Worm (Caenorhabditis elegans): Measurements from ENCODE around the gene lsm-7.

lsm-7 gene

DNA sequence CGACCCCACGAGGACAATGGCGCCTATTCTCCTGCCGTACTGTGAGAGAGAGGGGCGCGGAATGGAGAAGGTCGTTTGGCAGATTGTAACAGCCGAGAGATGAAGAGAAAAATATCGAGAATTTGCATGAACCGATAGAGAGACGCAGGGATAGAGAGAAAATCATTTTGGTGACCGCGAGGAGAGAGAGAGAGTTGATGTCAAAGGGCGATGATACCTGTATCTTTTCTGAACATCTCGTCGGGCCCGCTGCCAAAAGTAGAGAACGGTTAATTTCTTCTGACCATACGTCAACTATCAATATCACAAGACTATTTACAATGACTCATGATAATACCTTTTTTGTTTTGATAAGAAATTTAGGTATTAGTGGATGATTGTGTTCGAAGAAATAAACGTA is 42.7 kb downstream of the lsm-7 start:
- peak; percentile 46 for TF ChIP-seq nhr-23 (tag; optimal IDR thresholded peaks at IDR 0.05)
- TF ChIP-seq hmg-11 (tag; optimal IDR thresholded peaks at IDR 0.05), result peak; percentile 24
- peak; percentile 73 for TF ChIP-seq elt-1 (tag; optimal IDR thresholded peaks at IDR 0.05)
- TF ChIP-seq nhr-12 (tag; optimal IDR thresholded peaks at IDR 0.05), result no peak
- TF ChIP-seq elt-2 (tag; optimal IDR thresholded peaks at IDR 0.05), result peak; percentile 44
- TF ChIP-seq aly-2 (tag; optimal IDR thresholded peaks at IDR 0.05), result no peak
- no peak for TF ChIP-seq unc-39 (tag; optimal IDR thresholded peaks at IDR 0.05)
- TF ChIP-seq nfya-1 (tag; optimal IDR thresholded peaks at IDR 0.05; ENCODE audit: insufficient read depth), result peak; percentile 24
- no peak for TF ChIP-seq R02D3.7 (tag; optimal IDR thresholded peaks at IDR 0.05)
- TF ChIP-seq mml-1 (tag; optimal IDR thresholded peaks at IDR 0.05), result no peak
- peak; percentile 36 for TF ChIP-seq ama-1 (optimal IDR thresholded peaks at IDR 0.05)
- no peak for TF ChIP-seq nhr-237 (tag; optimal IDR thresholded peaks at IDR 0.05)
- TF ChIP-seq mdl-1 (tag; optimal IDR thresholded peaks at IDR 0.05), result peak; percentile 53
- peak; percentile 22 for TF ChIP-seq pqm-1 (tag; optimal IDR thresholded peaks at IDR 0.05)
- peak; percentile 61 for TF ChIP-seq nhr-43 (tag; optimal IDR thresholded peaks at IDR 0.05; ENCODE audit: poor library complexity, severe bottlenecking)
- TF ChIP-seq ZK546.5 (tag; optimal IDR thresholded peaks at IDR 0.05), result no peak
- peak; percentile 21 for TF ChIP-seq ceh-28 (tag; optimal IDR thresholded peaks at IDR 0.05)
- peak; percentile 55 for TF ChIP-seq pha-4 (tag; optimal IDR thresholded peaks at IDR 0.05)
- TF ChIP-seq nhr-25 (tag; optimal IDR thresholded peaks at IDR 0.05), result peak; percentile 95

DNA sequence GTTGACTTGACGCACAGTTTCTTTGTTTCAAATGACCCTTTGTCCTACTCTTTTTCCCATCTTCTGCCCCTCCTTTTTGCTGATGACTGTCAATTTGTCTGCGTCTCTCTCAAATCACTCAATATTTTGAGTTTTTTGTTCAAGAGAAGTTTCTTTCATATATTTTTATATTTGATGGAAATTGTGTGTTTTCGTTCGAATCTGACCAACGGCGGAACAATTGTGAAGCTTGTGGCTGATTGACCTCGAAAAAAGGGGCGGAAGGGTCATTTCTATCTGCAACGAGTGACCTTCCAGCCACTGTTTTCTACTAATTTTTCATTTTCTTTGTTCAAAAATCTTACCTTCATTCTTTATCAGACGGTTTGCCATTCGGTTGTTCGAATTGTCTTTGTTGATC is 45.3 kb downstream of the lsm-7 start:
- peak; percentile 61 for TF ChIP-seq nhr-25 (tag; optimal IDR thresholded peaks at IDR 0.05)
- no peak for TF ChIP-seq tbx-2 (tag; optimal IDR thresholded peaks at IDR 0.05)
- no peak for TF ChIP-seq ZK546.5 (tag; optimal IDR thresholded peaks at IDR 0.05)

DNA sequence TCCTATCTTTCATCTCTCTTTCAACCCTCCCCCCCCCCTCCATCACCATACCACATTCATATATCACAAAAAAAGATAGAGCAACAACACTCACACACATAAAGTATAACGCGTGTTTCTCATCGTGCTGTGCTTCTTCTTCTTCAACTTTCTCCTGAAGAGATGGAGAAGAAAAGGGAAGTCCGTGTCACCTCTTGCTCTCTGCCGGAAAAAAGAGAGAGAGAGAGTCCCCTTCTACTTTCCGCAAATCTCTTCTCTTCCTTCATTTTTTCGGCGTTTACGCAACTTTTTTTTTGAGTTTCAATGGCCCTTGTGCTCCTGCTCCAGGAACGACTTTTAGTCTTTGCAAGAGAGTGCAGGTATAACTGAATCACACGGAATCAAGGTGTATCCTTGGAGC is 46.4 kb downstream of the lsm-7 start:
- TF ChIP-seq nfya-1 (tag; optimal IDR thresholded peaks at IDR 0.05; ENCODE audit: insufficient read depth) (peak; percentile 30), nhr-12 (tag; optimal IDR thresholded peaks at IDR 0.05) (no peak), nhr-77 (tag; optimal IDR thresholded peaks at IDR 0.05) (no peak), ceh-28 (tag; optimal IDR thresholded peaks at IDR 0.05) (no peak), elt-3 (tag; optimal IDR thresholded peaks at IDR 0.05) (no peak), snpc-4 (tag; optimal IDR thresholded peaks at IDR 0.05) (no peak), lsy-12 (tag; optimal IDR thresholded peaks at IDR 0.05) (no peak), egl-27 (tag; optimal IDR thresholded peaks at IDR 0.05) (no peak), pha-4 (tag; optimal IDR thresholded peaks at IDR 0.05) (no peak), fkh-10 (GFP tag; optimal IDR thresholded peaks at IDR 0.05) (peak; percentile 53), lin-15B (tag; optimal IDR thresholded peaks at IDR 0.05) (no peak), eor-1 (tag; optimal IDR thresholded peaks at IDR 0.05) (no peak), sea-2 (GFP tag; optimal IDR thresholded peaks at IDR 0.05) (no peak), egl-5 (tag; optimal IDR thresholded peaks at IDR 0.05) (peak; percentile 12), nhr-11 (tag; optimal IDR thresholded peaks at IDR 0.05) (no peak), ztf-11 (tag; optimal IDR thresholded peaks at IDR 0.05) (no peak), nhr-25 (tag; optimal IDR thresholded peaks at IDR 0.05) (no peak), tbx-2 (tag; optimal IDR thresholded peaks at IDR 0.05) (no peak), mml-1 (tag; optimal IDR thresholded peaks at IDR 0.05) (no peak), ceh-16 (tag; optimal IDR thresholded peaks at IDR 0.05) (no peak), ceh-82 (tag; optimal IDR thresholded peaks at IDR 0.05) (no peak), lin-39 (tag; optimal IDR thresholded peaks at IDR 0.05) (peak; percentile 34), nhr-28 (tag; optimal IDR thresholded peaks at IDR 0.05) (no peak), fkh-2 (tag; optimal IDR thresholded peaks at IDR 0.05) (no peak)

DNA sequence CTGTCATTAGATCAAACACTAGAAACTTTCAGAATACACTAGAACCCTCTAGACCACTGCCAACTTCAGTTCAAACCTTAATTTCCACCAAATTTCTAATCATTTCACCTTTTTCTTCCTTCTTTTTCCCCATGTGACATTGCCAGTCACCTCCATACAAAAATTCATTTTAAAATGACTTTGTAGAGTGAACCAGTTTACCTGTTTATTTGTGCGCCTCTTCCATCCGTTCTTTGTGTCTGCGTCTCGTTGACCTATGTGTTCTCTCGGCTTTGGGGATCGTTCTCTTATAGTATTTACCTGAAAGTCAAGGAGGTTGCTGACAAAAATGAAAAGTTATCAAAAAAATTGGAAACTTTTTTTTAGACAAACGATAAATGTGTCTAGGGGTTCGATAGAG is 47.3 kb downstream of the lsm-7 start:
- TF ChIP-seq zag-1 (tag; optimal IDR thresholded peaks at IDR 0.05) (no peak), nhr-25 (tag; optimal IDR thresholded peaks at IDR 0.05) (peak; percentile 6), nhr-77 (tag; optimal IDR thresholded peaks at IDR 0.05) (no peak), mml-1 (tag; optimal IDR thresholded peaks at IDR 0.05) (no peak), pha-4 (tag; optimal IDR thresholded peaks at IDR 0.05) (peak; percentile 38), elt-2 (tag; optimal IDR thresholded peaks at IDR 0.05) (peak; percentile 17), unc-62 (GFP tag; optimal IDR thresholded peaks at IDR 0.05) (no peak)
